Worm (Caenorhabditis elegans) whole organism, L1 larva: ENCODE data around the gene C06C6.8.

Source experiments
- aly-2 ChIP-seq: fragments of 150-350 bp; optimal IDR thresholded peaks from 2 replicates; lab custom pipeline; 2014; ENCODE audit warnings: missing biosample characterization, missing genetic modification characterization
- dpl-1 ChIP-seq, 3 experiments: fragments of 150-350 bp in 2 of 3; sonication (generic microtip) in 1 of 3; optimal IDR thresholded peaks; 2 replicates each; lab custom pipeline; 2014 to 2017; ENCODE audit warnings: missing biosample characterization in 3 of 3, missing genetic modification characterization in 3 of 3, missing genetic modification reagents in 3 of 3
- elt-3 ChIP-seq, 6 experiments: fragments of 150-350 bp in 1 of 6; sonication (generic microtip); optimal IDR thresholded peaks; 2 replicates each; lab custom pipeline; 2017 to 2018; ENCODE audit warnings: missing biosample characterization in 6 of 6, missing genetic modification characterization in 6 of 6, inconsistent platforms in 1 of 6

DNA sequence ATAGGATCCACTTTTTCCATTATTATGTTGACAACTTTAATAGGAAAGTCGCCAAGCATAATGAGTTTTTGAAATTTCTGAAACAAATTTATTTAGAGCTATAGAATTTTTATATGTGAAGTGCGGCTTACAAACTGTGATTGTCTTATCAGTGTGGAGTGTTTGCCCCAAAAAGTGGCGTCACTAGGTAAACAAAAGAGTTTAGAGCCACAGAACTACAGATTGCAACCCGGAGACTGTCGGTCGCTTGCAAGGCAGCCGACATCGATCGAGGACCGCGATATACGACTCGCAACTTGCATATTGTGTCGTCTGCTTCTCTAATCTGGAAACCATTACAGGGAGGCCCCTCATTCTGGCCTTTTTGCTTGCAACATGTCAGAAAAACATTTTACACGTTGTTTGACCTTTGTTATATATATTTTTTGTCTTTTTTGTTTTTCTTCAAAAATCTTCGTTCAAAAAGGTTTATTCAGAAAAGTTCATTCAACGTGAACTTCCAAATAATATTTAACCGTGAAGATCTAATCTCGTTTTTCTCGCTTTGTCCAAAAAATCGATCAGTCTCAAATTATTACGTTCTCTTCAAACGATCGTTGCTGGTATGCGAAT, 14.1 kb upstream of the C06C6.8 start, which contains the start of the genes fbxa-99 and F36G9.13:
- TF ChIP-seq dpl-1 (GFP tag; optimal IDR thresholded peaks at IDR 0.05; lab: Kevin White, UChicago) = no peak
- no peak for TF ChIP-seq aly-2
- no peak for TF ChIP-seq elt-3 (tag; optimal IDR thresholded peaks at IDR 0.05; lab: Kevin White, UChicago)
